Worm (Caenorhabditis elegans) whole organism, mixed stage, embryonic: ENCODE measurements around the gene srh-95.

ENCODE experiments used
- M03D4.4 ChIP-seq: sonication (generic microtip); optimal IDR thresholded peaks from 2 replicates; lab custom pipeline; 2017; ENCODE audit warnings: mild to moderate bottlenecking, missing genetic modification characterization, missing compliant biosample characterization
- bed-3 ChIP-seq: fragments of 200-800 bp; sonication (Bioruptor generic); optimal IDR thresholded peaks from 3 replicates; lab custom pipeline; 2018; ENCODE audit warnings: mild to moderate bottlenecking, missing genetic modification characterization, moderate library complexity, missing compliant biosample characterization
- blmp-1 ChIP-seq: fragments of 150-350 bp; optimal IDR thresholded peaks from 2 replicates; lab custom pipeline; 2014; ENCODE audit warnings: missing biosample characterization, missing genetic modification characterization
- ceh-39 ChIP-seq: fragments of 150-350 bp; optimal IDR thresholded peaks from 2 replicates; lab custom pipeline; 2014; ENCODE audit warnings: missing biosample characterization, missing genetic modification characterization
- ceh-43 ChIP-seq: fragments of 200-800 bp; sonication (Bioruptor generic); optimal IDR thresholded peaks from 2 replicates; lab custom pipeline; 2018; ENCODE audit warnings: mild to moderate bottlenecking, missing genetic modification characterization, moderate library complexity, missing compliant biosample characterization
- ceh-83 ChIP-seq: fragments of 200-800 bp; sonication (Bioruptor generic); optimal IDR thresholded peaks from 2 replicates; lab custom pipeline; 2018; ENCODE audit warnings: mild to moderate bottlenecking, missing genetic modification characterization, missing compliant biosample characterization
- ces-1 ChIP-seq: fragments of 150-350 bp; optimal IDR thresholded peaks from 2 replicates; lab custom pipeline; 2014; ENCODE audit warnings: missing biosample characterization, missing genetic modification reagents, missing genetic modification characterization
- cnd-1 ChIP-seq: fragments of 200-800 bp; sonication (Bioruptor generic); optimal IDR thresholded peaks from 2 replicates; lab custom pipeline; 2018; ENCODE audit warnings: mild to moderate bottlenecking, missing genetic modification characterization, missing compliant biosample characterization
- drap-1 ChIP-seq: fragments of 200-800 bp; sonication (Bioruptor generic); optimal IDR thresholded peaks from 3 replicates; lab custom pipeline; 2018; ENCODE audit warnings: mild to moderate bottlenecking, missing genetic modification characterization, missing compliant biosample characterization
- elt-1 ChIP-seq: sonication (generic microtip); optimal IDR thresholded peaks from 2 replicates; lab custom pipeline; 2017; ENCODE audit warnings: missing genetic modification characterization, mild to moderate bottlenecking, missing compliant biosample characterization, antibody characterized with exemption, moderate library complexity, borderline replicate concordance; ENCODE audit not compliant: insufficient read depth
- elt-3 ChIP-seq: fragments of 150-350 bp; optimal IDR thresholded peaks from 2 replicates; lab custom pipeline; 2014; ENCODE audit warnings: missing biosample characterization, missing genetic modification characterization
- flh-1 ChIP-seq: fragments of 200-800 bp; sonication (Bioruptor generic); optimal IDR thresholded peaks from 2 replicates; lab custom pipeline; 2018; ENCODE audit warnings: mild to moderate bottlenecking, missing genetic modification characterization, moderate library complexity, missing compliant biosample characterization
- ham-2 ChIP-seq: fragments of 200-800 bp; sonication (Bioruptor generic); optimal IDR thresholded peaks from 2 replicates; lab custom pipeline; 2018; ENCODE audit warnings: mild to moderate bottlenecking, missing genetic modification characterization, missing compliant biosample characterization
- lin-13 ChIP-seq: fragments of 150-350 bp; optimal IDR thresholded peaks from 2 replicates; lab custom pipeline; 2014; ENCODE audit warnings: missing biosample characterization, missing genetic modification characterization
- lin-32 ChIP-seq: fragments of 200-800 bp; sonication (Bioruptor generic); optimal IDR thresholded peaks from 2 replicates; lab custom pipeline; 2018; ENCODE audit warnings: mild to moderate bottlenecking, missing genetic modification characterization, missing compliant biosample characterization
- lsy-2 ChIP-seq: fragments of 150-350 bp; optimal IDR thresholded peaks from 2 replicates; lab custom pipeline; 2014; ENCODE audit warnings: missing biosample characterization, missing genetic modification characterization
- mab-5 ChIP-seq: fragments of 150-350 bp; optimal IDR thresholded peaks from 2 replicates; lab custom pipeline; 2014; ENCODE audit warnings: missing biosample characterization, missing genetic modification characterization
- mls-2 ChIP-seq: sonication (generic microtip); optimal IDR thresholded peaks from 2 replicates; lab custom pipeline; 2016; ENCODE audit warnings: mild to moderate bottlenecking, missing genetic modification characterization, moderate library complexity, missing compliant biosample characterization
- nhr-12 ChIP-seq: fragments of 150-350 bp; optimal IDR thresholded peaks from 2 replicates; lab custom pipeline; 2014; ENCODE audit warnings: missing biosample characterization, missing genetic modification characterization
- nhr-237 ChIP-seq: fragments of 150-350 bp; optimal IDR thresholded peaks from 2 replicates; lab custom pipeline; 2014; ENCODE audit warnings: missing biosample characterization, missing genetic modification characterization
- nhr-28 ChIP-seq: fragments of 150-350 bp; optimal IDR thresholded peaks from 2 replicates; lab custom pipeline; 2014; ENCODE audit warnings: missing biosample characterization, missing genetic modification characterization
- nhr-76 ChIP-seq: sonication (generic microtip); optimal IDR thresholded peaks from 2 replicates; lab custom pipeline; 2017; ENCODE audit warnings: missing biosample characterization, missing genetic modification characterization
- pha-4 ChIP-seq: fragments of 150-350 bp; optimal IDR thresholded peaks from 2 replicates; lab custom pipeline; 2018; ENCODE audit warnings: missing biosample characterization, missing genetic modification reagents, missing genetic modification characterization
- sem-2 ChIP-seq: fragments of 200-800 bp; sonication (Bioruptor generic); optimal IDR thresholded peaks from 2 replicates; lab custom pipeline; 2018; ENCODE audit warnings: mild to moderate bottlenecking, missing genetic modification characterization, missing compliant biosample characterization
- snpc-4 ChIP-seq: fragments of 150-350 bp; optimal IDR thresholded peaks from 2 replicates; lab custom pipeline; 2014; ENCODE audit warnings: missing biosample characterization, missing genetic modification characterization
- sptf-1 ChIP-seq: sonication (generic microtip); optimal IDR thresholded peaks from 2 replicates; lab custom pipeline; 2017; ENCODE audit warnings: mild to moderate bottlenecking, missing genetic modification characterization, moderate library complexity, missing compliant biosample characterization
- tbx-8 ChIP-seq: fragments of 200-800 bp; sonication (Bioruptor generic); optimal IDR thresholded peaks from 2 replicates; lab custom pipeline; 2018; ENCODE audit warnings: mild to moderate bottlenecking, missing genetic modification characterization, moderate library complexity, missing compliant biosample characterization
- unc-120 ChIP-seq: sonication (generic microtip); optimal IDR thresholded peaks from 2 replicates; lab custom pipeline; 2017; ENCODE audit warnings: missing genetic modification characterization, missing compliant biosample characterization; ENCODE audit not compliant: poor library complexity, severe bottlenecking
- unc-39 ChIP-seq: fragments of 150-350 bp; optimal IDR thresholded peaks from 2 replicates; lab custom pipeline; 2014; ENCODE audit warnings: missing biosample characterization, missing genetic modification characterization
- unc-62 ChIP-seq: fragments of 150-350 bp; optimal IDR thresholded peaks from 2 replicates; lab custom pipeline; 2014; ENCODE audit warnings: missing biosample characterization, missing genetic modification reagents, missing genetic modification characterization
- zip-8 ChIP-seq: fragments of 150-350 bp; optimal IDR thresholded peaks from 2 replicates; lab custom pipeline; 2014; ENCODE audit warnings: missing biosample characterization, missing genetic modification characterization
- ztf-11 ChIP-seq: fragments of 150-350 bp; optimal IDR thresholded peaks from 2 replicates; lab custom pipeline; 2014; ENCODE audit warnings: missing biosample characterization, missing genetic modification characterization

The srh-95 gene

DNA sequence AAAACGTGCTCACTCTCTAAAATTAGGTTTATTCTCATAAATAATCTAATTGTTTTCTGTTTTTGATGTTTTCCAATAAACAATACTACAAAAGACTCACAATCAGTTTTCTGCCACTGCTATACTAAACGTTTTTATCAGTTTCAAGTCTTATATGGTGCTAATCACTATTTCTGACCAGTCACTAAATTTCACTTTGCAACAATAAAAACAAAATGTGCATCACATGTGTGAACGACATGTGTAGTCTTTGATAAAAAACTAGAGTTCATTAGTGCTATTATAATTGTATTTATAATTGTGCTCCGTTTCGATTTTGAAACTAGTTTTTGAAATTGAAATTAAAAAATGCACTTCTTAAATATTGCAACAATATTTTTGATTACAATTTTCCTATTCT lies 31.2 kb downstream of the srh-95 start, which contains the start of gene cyp-37B1:
cyp-37B1 (plus strand) TSS at position 199 of the 400 bp plus-strand sequence.
- TF ChIP-seq drap-1 (GFP tag; lab: Kevin White, UChicago) (no peak), tbx-8 (no peak), flh-1 (no peak), M03D4.4 (no peak), sem-2 (GFP tag; lab: Kevin White, UChicago) (no peak), unc-62 (GFP tag; lab: Kevin White, UChicago) (no peak), lin-13 (tag; lab: Kevin White, UChicago) (no peak), nhr-237 (no peak), nhr-28 (tag; lab: Kevin White, UChicago) (no peak), snpc-4 (tag; lab: Kevin White, UChicago) (no peak), ham-2 (GFP tag; lab: Kevin White, UChicago) (no peak), elt-1 (tag; lab: Kevin White, UChicago) (no peak), zip-8 (tag; lab: Kevin White, UChicago) (no peak), sptf-1 (no peak), pha-4 (no peak), lin-32 (no peak)

DNA sequence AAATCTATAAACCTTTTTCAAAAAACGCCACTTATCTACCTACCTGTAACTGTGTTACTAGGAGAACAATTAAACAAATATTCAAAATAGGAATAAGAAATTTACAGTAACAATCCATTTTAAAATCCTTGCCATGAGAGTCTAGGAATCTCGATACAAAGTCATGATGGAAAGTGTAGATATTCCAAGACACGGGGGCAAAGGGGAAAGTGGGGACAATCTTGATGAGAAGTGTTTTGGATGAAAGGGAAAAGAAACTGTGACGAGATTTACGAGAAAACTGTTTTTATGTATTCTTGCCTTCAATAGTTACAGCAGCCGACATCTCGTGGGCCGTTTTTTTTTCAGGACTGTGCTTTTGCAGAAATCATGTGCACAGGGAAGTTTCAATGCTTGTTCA lies 35.5 kb downstream of the srh-95 start, which contains the start of gene F28G4.2:
F28G4.2 (minus strand) TSS at position 175 of the 400 bp plus-strand sequence.
- TF ChIP-seq drap-1 (GFP tag; lab: Kevin White, UChicago) (no peak), elt-1 (tag; lab: Kevin White, UChicago) (peak; percentile 63)
- TF ChIP-seq, all 35 proteins: peak for 1

DNA sequence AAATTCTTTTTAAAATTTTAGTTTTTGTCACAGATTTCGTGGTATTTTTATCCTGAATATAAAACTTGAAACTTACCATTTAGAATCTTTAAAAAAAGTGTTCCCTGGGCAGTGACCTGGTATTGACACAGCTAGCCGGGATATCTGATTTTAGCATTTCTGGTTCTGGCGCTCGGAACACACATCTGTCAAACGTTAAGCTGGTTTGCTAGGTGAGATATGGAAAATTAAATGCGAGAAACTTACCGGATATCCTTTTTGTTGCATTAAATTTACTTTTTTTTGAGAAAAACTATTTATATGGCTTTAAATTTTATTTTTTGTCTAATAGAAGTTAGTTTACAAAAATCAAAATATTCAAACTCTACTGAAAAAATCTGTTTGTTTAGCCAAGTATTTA lies 39.1 kb downstream of the srh-95 start, which contains the start of gene F28G4.4:
F28G4.4 (minus strand) TSS at position 101 of the 400 bp plus-strand sequence.
- TF ChIP-seq ceh-83 (GFP tag; lab: Kevin White, UChicago) = no peak
- TF ChIP-seq elt-3 (tag; lab: Kevin White, UChicago) = no peak
- TF ChIP-seq ceh-39 (tag; lab: Kevin White, UChicago) = no peak
- TF ChIP-seq ztf-11 (tag; lab: Kevin White, UChicago) = no peak
- TF ChIP-seq unc-62 (GFP tag; lab: Kevin White, UChicago) = no peak
- TF ChIP-seq unc-39 (tag; lab: Kevin White, UChicago) = no peak
- no peak for TF ChIP-seq bed-3 (GFP tag; lab: Kevin White, UChicago)
- TF ChIP-seq sptf-1 = no peak
- TF ChIP-seq drap-1 (GFP tag; lab: Kevin White, UChicago) = no peak
- TF ChIP-seq nhr-28 (tag; lab: Kevin White, UChicago) = no peak
- TF ChIP-seq mab-5 (tag; lab: Kevin White, UChicago) = no peak

DNA sequence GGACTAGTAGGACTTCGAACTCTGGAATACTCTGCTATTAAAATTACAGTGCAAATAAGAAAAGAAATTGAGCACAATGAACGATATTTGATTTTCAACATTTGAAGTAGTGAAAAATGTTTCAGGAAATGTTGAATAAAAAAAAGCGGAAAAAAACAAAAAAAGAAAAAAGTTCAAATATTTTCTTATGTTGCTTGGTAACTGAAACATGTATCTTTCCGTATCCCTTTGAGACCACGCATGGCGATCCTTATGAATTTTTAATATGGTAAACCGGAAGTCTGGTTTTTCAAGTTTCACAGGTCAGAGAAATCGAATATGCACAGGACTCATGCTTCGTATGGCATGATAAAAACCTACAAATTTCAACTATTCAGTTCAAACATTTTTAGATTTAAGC lies 40.9 kb downstream of the srh-95 start, which contains the start of gene F28G4.3:
F28G4.3 (minus strand) TSS at position 101 of the 400 bp plus-strand sequence.
- TF ChIP-seq elt-3 (tag; lab: Kevin White, UChicago) = no peak
- TF ChIP-seq mab-5 (tag; lab: Kevin White, UChicago) = no peak
- TF ChIP-seq nhr-76 (tag; lab: Kevin White, UChicago) = no peak
- no peak for TF ChIP-seq nhr-237
- no peak for TF ChIP-seq sem-2 (GFP tag; lab: Kevin White, UChicago)
- TF ChIP-seq ztf-11 (tag; lab: Kevin White, UChicago) = no peak
- no peak for TF ChIP-seq drap-1 (GFP tag; lab: Kevin White, UChicago)
- no peak for TF ChIP-seq ceh-43 (GFP tag; lab: Kevin White, UChicago)
- TF ChIP-seq blmp-1 (tag; lab: Kevin White, UChicago) = no peak
- no peak for TF ChIP-seq flh-1
- no peak for TF ChIP-seq lin-32
- no peak for TF ChIP-seq M03D4.4
- TF ChIP-seq nhr-28 (tag; lab: Kevin White, UChicago) = no peak
- no peak for TF ChIP-seq cnd-1 (tag; lab: Kevin White, UChicago)
- no peak for TF ChIP-seq snpc-4 (tag; lab: Kevin White, UChicago)
- TF ChIP-seq lsy-2 (tag; lab: Kevin White, UChicago) = no peak

DNA sequence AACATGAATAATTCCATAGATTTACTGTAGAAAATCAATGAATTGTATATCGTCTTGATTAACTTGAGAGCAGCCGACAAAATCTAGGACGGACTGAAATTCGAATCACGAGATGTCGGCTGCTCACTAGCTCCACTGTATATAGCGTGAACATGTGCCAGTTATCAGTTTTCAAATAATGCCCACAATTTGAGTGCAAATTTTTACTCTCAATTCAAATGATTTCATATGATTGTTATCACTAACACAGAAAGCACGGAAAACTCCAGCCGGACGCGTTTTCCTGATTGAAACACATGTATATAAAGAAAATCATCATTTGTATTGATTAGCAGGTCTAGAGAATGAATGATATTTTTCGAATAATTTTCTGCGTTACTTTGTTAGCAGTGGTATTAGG lies 45.7 kb downstream of the srh-95 start, which contains the start of gene oac-5:
oac-5 (plus strand) TSS at position 301 of the 400 bp plus-strand sequence.
- TF ChIP-seq ceh-39 (tag; lab: Kevin White, UChicago) = no peak
- TF ChIP-seq snpc-4 (tag; lab: Kevin White, UChicago) = no peak
- no peak for TF ChIP-seq nhr-76 (tag; lab: Kevin White, UChicago)
- no peak for TF ChIP-seq lin-32
- no peak for TF ChIP-seq flh-1
- TF ChIP-seq ces-1 (GFP tag; lab: Kevin White, UChicago) = no peak
- TF ChIP-seq pha-4 = no peak
- no peak for TF ChIP-seq ceh-83 (GFP tag; lab: Kevin White, UChicago)
- no peak for TF ChIP-seq nhr-237
- no peak for TF ChIP-seq ceh-43 (GFP tag; lab: Kevin White, UChicago)
- no peak for TF ChIP-seq mls-2 (tag; lab: Kevin White, UChicago)
- no peak for TF ChIP-seq unc-120
- no peak for TF ChIP-seq nhr-12 (tag; lab: Kevin White, UChicago)
